Worm (Caenorhabditis elegans) whole organism, young adult: Measurements from ENCODE around the gene K09H11.15.

Experiments used
- D2030.7 ChIP-seq: fragments of 200-800 bp; sonication (Bioruptor generic); IDR thresholded peaks from 2 replicates; pipeline ENCODE4 v1.3.6; 2022; ENCODE audit warnings: missing genetic modification reagents, missing genetic modification characterization, missing compliant biosample characterization
- F23B12.7 ChIP-seq: sonication (generic microtip); optimal IDR thresholded peaks from 2 replicates; lab custom pipeline; 2017; ENCODE audit warnings: missing genetic modification characterization, mild to moderate bottlenecking, missing compliant biosample characterization, antibody characterized with exemption, moderate library complexity; ENCODE audit not compliant: insufficient read depth
- F39B2.1 ChIP-seq: fragments of 200-800 bp; sonication (Bioruptor generic); IDR thresholded peaks from 2 replicates; pipeline ENCODE4 v1.3.6; 2022; ENCODE audit warnings: missing genetic modification reagents, missing genetic modification characterization, missing compliant biosample characterization
- F49E8.2 ChIP-seq: sonication (generic microtip); optimal IDR thresholded peaks from 3 replicates; lab custom pipeline; 2017; ENCODE audit warnings: missing genetic modification characterization, mild to moderate bottlenecking, missing compliant biosample characterization, antibody characterized with exemption, moderate library complexity; ENCODE audit not compliant: insufficient read depth
- K11D2.4 ChIP-seq: fragments of 200-800 bp; sonication (Bioruptor generic); IDR thresholded peaks from 2 replicates; pipeline ENCODE4 v1.3.6; 2022; ENCODE audit warnings: missing genetic modification reagents, missing genetic modification characterization, missing compliant biosample characterization
- Y67H2A.10 ChIP-seq: fragments of 200-800 bp; sonication (Bioruptor generic); conservative IDR thresholded peaks from 2 replicates; pipeline ENCODE4 v1.3.6; 2022; ENCODE audit warnings: missing genetic modification reagents, missing genetic modification characterization, missing compliant biosample characterization
- Y79H2A.3 ChIP-seq: fragments of 200-800 bp; sonication (Bioruptor generic); conservative IDR thresholded peaks from 2 replicates; pipeline ENCODE4 v1.3.6; 2022; ENCODE audit warnings: missing genetic modification reagents, missing genetic modification characterization, missing compliant biosample characterization
- Y95B8A.8 ChIP-seq: fragments of 200-800 bp; sonication (Bioruptor generic); IDR thresholded peaks from 2 replicates; pipeline ENCODE4 v1.3.6; 2022; ENCODE audit warnings: missing genetic modification reagents, missing genetic modification characterization, missing compliant biosample characterization
- akir-1 ChIP-seq: fragments of 200-800 bp; sonication (Bioruptor generic); optimal IDR thresholded peaks from 2 replicates; lab custom pipeline; 2018; ENCODE audit warnings: mild to moderate bottlenecking, missing genetic modification characterization, moderate library complexity, missing compliant biosample characterization
- athp-1 ChIP-seq: sonication (generic microtip); optimal IDR thresholded peaks from 2 replicates; lab custom pipeline; 2017; ENCODE audit warnings: mild to moderate bottlenecking, missing genetic modification characterization, missing compliant biosample characterization
- bed-2 ChIP-seq: fragments of 200-800 bp; sonication (Bioruptor generic); IDR thresholded peaks from 2 replicates; pipeline ENCODE4 v1.3.6; 2022; ENCODE audit warnings: missing genetic modification reagents, missing genetic modification characterization, missing compliant biosample characterization
- ceh-79 ChIP-seq: sonication (generic microtip); optimal IDR thresholded peaks from 2 replicates; lab custom pipeline; 2017; ENCODE audit warnings: mild to moderate bottlenecking, missing genetic modification characterization, missing compliant biosample characterization
- ceh-91 ChIP-seq: fragments of 200-800 bp; sonication (Bioruptor generic); IDR thresholded peaks from 2 replicates; pipeline ENCODE4 v1.3.6; 2022; ENCODE audit warnings: missing genetic modification reagents, missing genetic modification characterization, missing compliant biosample characterization
- egl-18 ChIP-seq: fragments of 200-800 bp; sonication (Bioruptor generic); IDR thresholded peaks from 2 replicates; pipeline ENCODE4 v1.3.6; 2022; ENCODE audit warnings: missing genetic modification reagents, missing genetic modification characterization, missing compliant biosample characterization
- egl-44 ChIP-seq: fragments of 200-800 bp; sonication (Bioruptor generic); IDR thresholded peaks from 2 replicates; pipeline ENCODE4 v1.3.6; 2022; ENCODE audit warnings: missing genetic modification reagents, missing genetic modification characterization, missing compliant biosample characterization
- egrh-3 ChIP-seq: fragments of 200-800 bp; sonication (Bioruptor generic); IDR thresholded peaks from 2 replicates; pipeline ENCODE4 v1.3.6; 2022; ENCODE audit warnings: missing genetic modification reagents, missing genetic modification characterization, missing compliant biosample characterization
- ekl-4 ChIP-seq: fragments of 200-800 bp; sonication (Bioruptor generic); IDR thresholded peaks from 2 replicates; pipeline ENCODE4 v1.3.6; 2022; ENCODE audit warnings: missing genetic modification reagents, missing genetic modification characterization, missing compliant biosample characterization
- ets-4 ChIP-seq: fragments of 200-800 bp; sonication (Bioruptor generic); optimal IDR thresholded peaks from 2 replicates; lab custom pipeline; 2018; ENCODE audit warnings: mild to moderate bottlenecking, missing genetic modification characterization, missing compliant biosample characterization
- hlh-12 ChIP-seq: sonication (generic microtip); optimal IDR thresholded peaks from 2 replicates; lab custom pipeline; 2016; ENCODE audit warnings: missing genetic modification characterization, missing compliant biosample characterization
- hmg-1.2 ChIP-seq: fragments of 200-800 bp; sonication (Bioruptor generic); IDR thresholded peaks from 2 replicates; pipeline ENCODE4 v1.3.6; 2022; ENCODE audit warnings: missing genetic modification reagents, missing genetic modification characterization, missing compliant biosample characterization
- hrde-1 ChIP-seq: sonication (generic microtip); optimal IDR thresholded peaks from 2 replicates; lab custom pipeline; 2016; ENCODE audit warnings: missing genetic modification characterization, mild to moderate bottlenecking, missing compliant biosample characterization, moderate library complexity, missing genotype, missing genetic modification reagents, borderline replicate concordance
- lin-26 ChIP-seq: fragments of 200-800 bp; sonication (Bioruptor generic); IDR thresholded peaks from 2 replicates; pipeline ENCODE4 v1.3.6; 2022; ENCODE audit warnings: missing genetic modification reagents, missing genetic modification characterization, missing compliant biosample characterization
- lir-1 ChIP-seq: fragments of 200-800 bp; sonication (Bioruptor generic); conservative IDR thresholded peaks from 2 replicates; pipeline ENCODE4 v1.3.6; 2022; ENCODE audit warnings: missing genetic modification reagents, missing genetic modification characterization, missing compliant biosample characterization
- lsy-27 ChIP-seq: sonication (generic microtip); optimal IDR thresholded peaks from 2 replicates; lab custom pipeline; 2017; ENCODE audit warnings: missing genetic modification characterization, mild to moderate bottlenecking, missing compliant biosample characterization, antibody characterized with exemption, missing genotype, borderline replicate concordance; ENCODE audit not compliant: insufficient read depth
- madf-8 ChIP-seq: fragments of 200-800 bp; sonication (Bioruptor generic); conservative IDR thresholded peaks from 2 replicates; pipeline ENCODE4 v1.3.6; 2022; ENCODE audit warnings: missing genetic modification reagents, missing genetic modification characterization, missing compliant biosample characterization
- mcd-1 ChIP-seq: fragments of 200-800 bp; sonication (Bioruptor generic); IDR thresholded peaks from 2 replicates; pipeline ENCODE4 v1.3.6; 2022; ENCODE audit warnings: missing genetic modification reagents, missing genetic modification characterization, missing compliant biosample characterization
- nfya-1 ChIP-seq: sonication (generic microtip); optimal IDR thresholded peaks from 2 replicates; lab custom pipeline; 2017; ENCODE audit warnings: antibody characterized with exemption, missing compliant biosample characterization, missing genetic modification characterization, borderline replicate concordance; ENCODE audit not compliant: insufficient read depth
- nfya-2 ChIP-seq: fragments of 200-800 bp; sonication (Bioruptor generic); IDR thresholded peaks from 2 replicates; pipeline ENCODE4 v1.3.6; 2022; ENCODE audit warnings: missing genetic modification reagents, missing genetic modification characterization, missing compliant biosample characterization
- nfyb-1 ChIP-seq: fragments of 200-800 bp; sonication (Bioruptor generic); IDR thresholded peaks from 2 replicates; pipeline ENCODE4 v1.3.6; 2022; ENCODE audit warnings: missing genetic modification reagents, missing genetic modification characterization, missing compliant biosample characterization
- nhr-80 ChIP-seq: sonication (generic microtip); optimal IDR thresholded peaks from 2 replicates; lab custom pipeline; 2016; ENCODE audit warnings: missing genetic modification characterization, missing compliant biosample characterization
- nhr-90 ChIP-seq: sonication (generic microtip); optimal IDR thresholded peaks from 2 replicates; lab custom pipeline; 2016; ENCODE audit warnings: missing genotype, mild to moderate bottlenecking, missing genetic modification characterization, missing compliant biosample characterization
- pha-4 ChIP-seq: fragments of 150-350 bp; sonication (generic microtip); optimal IDR thresholded peaks from 2 replicates; lab custom pipeline; 2014; ENCODE audit warnings: missing biosample characterization, missing genetic modification reagents, missing genetic modification characterization
- repo-1 ChIP-seq: sonication (generic microtip); optimal IDR thresholded peaks from 2 replicates; lab custom pipeline; 2017; ENCODE audit warnings: mild to moderate bottlenecking, missing genetic modification characterization, missing compliant biosample characterization
- somi-1 ChIP-seq: fragments of 200-800 bp; sonication (Bioruptor generic); optimal IDR thresholded peaks from 2 replicates; lab custom pipeline; 2018; ENCODE audit warnings: mild to moderate bottlenecking, missing genetic modification characterization, missing compliant biosample characterization
- sptf-2 ChIP-seq: fragments of 200-800 bp; sonication (Bioruptor generic); optimal IDR thresholded peaks from 2 replicates; lab custom pipeline; 2018; ENCODE audit warnings: mild to moderate bottlenecking, missing genetic modification characterization, missing compliant biosample characterization
- tbp1 ChIP-seq: fragments of 200-800 bp; sonication (Bioruptor generic); optimal IDR thresholded peaks from 2 replicates; lab custom pipeline; 2018; ENCODE audit warnings: mild to moderate bottlenecking, missing genetic modification characterization, missing compliant biosample characterization
- zim-3 ChIP-seq: sonication (generic microtip); optimal IDR thresholded peaks from 2 replicates; lab custom pipeline; 2017; ENCODE audit warnings: mild to moderate bottlenecking, missing genetic modification characterization, moderate library complexity, missing compliant biosample characterization
- ztf-18 ChIP-seq: sonication (generic microtip); optimal IDR thresholded peaks from 2 replicates; lab custom pipeline; 2016; ENCODE audit warnings: missing genotype, mild to moderate bottlenecking, missing genetic modification characterization, missing compliant biosample characterization
- ztf-22 ChIP-seq: fragments of 200-800 bp; sonication (Bioruptor generic); optimal IDR thresholded peaks from 2 replicates; lab custom pipeline; 2018; ENCODE audit warnings: mild to moderate bottlenecking, missing genetic modification characterization, moderate library complexity, missing compliant biosample characterization
- ztf-26 ChIP-seq: sonication (generic microtip); optimal IDR thresholded peaks from 2 replicates; lab custom pipeline; 2017; ENCODE audit warnings: missing genetic modification characterization, missing compliant biosample characterization

Gene K09H11.15

DNA sequence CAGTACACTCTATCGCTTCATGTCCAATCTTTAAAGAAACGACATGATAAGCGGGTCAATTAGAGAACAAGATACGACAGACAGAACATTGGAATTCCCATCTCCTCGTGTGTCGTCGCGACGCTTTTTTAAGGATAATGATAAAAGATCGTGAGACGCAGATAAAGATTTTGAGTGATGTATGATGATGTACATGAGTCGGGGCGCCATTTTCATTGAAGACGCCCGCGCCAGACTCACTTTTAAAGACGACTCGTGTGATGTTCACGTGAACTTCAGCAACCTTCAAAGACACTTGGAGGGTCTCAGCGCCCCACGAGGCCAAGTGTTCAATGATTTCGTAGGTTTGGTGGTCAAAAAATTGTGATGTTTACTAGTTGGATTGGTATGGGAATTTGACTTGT is 37.6 kb upstream of the K09H11.15 start (continued):
- peak; percentile 56 for TF ChIP-seq ztf-26 (tag; lab: Kevin White, UChicago)
- TF ChIP-seq sptf-2: no peak
- no peak for TF ChIP-seq Y95B8A.8 (GFP tag; lab: Robert Waterston, UW)
- no peak for TF ChIP-seq D2030.7
- TF ChIP-seq ztf-18 (tag; lab: Kevin White, UChicago): no peak
- TF ChIP-seq nfya-1 (tag; lab: Kevin White, UChicago): no peak
- peak; percentile 65 for TF ChIP-seq nfyb-1 (GFP tag; lab: Robert Waterston, UW)
- TF ChIP-seq nfya-2: no peak
- TF ChIP-seq somi-1 (GFP tag; lab: Kevin White, UChicago): peak; percentile 89
- peak; percentile 77 for TF ChIP-seq nhr-80
- no peak for TF ChIP-seq repo-1 (tag; lab: Kevin White, UChicago)
- TF ChIP-seq pha-4 (tag; lab: Kevin White, UChicago): no peak
- no peak for TF ChIP-seq ceh-79
- no peak for TF ChIP-seq ceh-91 (GFP tag; lab: Robert Waterston, UW)
- TF ChIP-seq egl-44 (GFP tag; lab: Robert Waterston, UW): no peak
- TF ChIP-seq zim-3: no peak
- TF ChIP-seq mcd-1: peak; percentile 42
- TF ChIP-seq F39B2.1 (GFP tag; lab: Robert Waterston, UW): no peak
- TF ChIP-seq hrde-1 (tag; lab: Kevin White, UChicago): no peak
- peak; percentile 15 for TF ChIP-seq tbp1 (GFP tag; lab: Kevin White, UChicago)
- TF ChIP-seq athp-1 (tag; lab: Kevin White, UChicago): no peak
- no peak for TF ChIP-seq hlh-12 (tag; lab: Kevin White, UChicago)
- no peak; the same call in 1 of the 2 replicates for TF ChIP-seq K11D2.4 (GFP tag; lab: Robert Waterston, UW)
- no peak for TF ChIP-seq nhr-90 (tag; lab: Kevin White, UChicago)
- no peak for TF ChIP-seq bed-2 (GFP tag; lab: Robert Waterston, UW)
- TF ChIP-seq egrh-3 (GFP tag; lab: Robert Waterston, UW): no peak
- TF ChIP-seq madf-8: no peak
- no peak for TF ChIP-seq Y79H2A.3 (GFP tag; lab: Robert Waterston, UW)
- no peak; the same call in 1 of the 2 replicates for TF ChIP-seq hmg-1.2 (GFP tag; lab: Robert Waterston, UW)

DNA sequence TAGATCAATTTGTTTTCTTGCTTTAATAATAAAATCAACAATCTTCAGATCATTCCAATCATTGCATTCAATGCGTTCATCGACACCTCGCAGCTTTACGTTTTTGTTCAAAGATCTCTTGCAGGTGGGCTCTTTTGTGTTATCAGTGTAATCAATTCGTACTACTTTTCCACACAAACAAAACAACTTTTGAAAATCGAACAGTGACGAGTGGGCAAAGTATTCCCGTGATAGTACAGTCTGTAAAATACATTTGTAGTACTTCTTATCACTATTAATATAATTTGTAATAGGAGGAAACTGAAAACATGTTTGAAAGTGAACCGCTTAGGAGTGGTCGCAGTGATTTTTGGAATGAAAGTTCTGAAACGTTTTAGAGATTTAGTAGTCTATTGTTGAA is 34.4 kb upstream of the K09H11.15 start, which contains the start of gene pgph-2:
Gene pgph-2, plus strand, starts transcription at position 47 of the 400 bp plus-strand sequence.
- TF ChIP-seq ztf-22 (no peak), lsy-27 (tag; lab: Kevin White, UChicago) (no peak), repo-1 (tag; lab: Kevin White, UChicago) (no peak), madf-8 (no peak), lir-1 (no peak), egl-18 (GFP tag; lab: Robert Waterston, UW) (no peak), F49E8.2 (tag; lab: Kevin White, UChicago) (no peak), F23B12.7 (tag; lab: Kevin White, UChicago) (no peak), ets-4 (no peak), akir-1 (GFP tag; lab: Kevin White, UChicago) (no peak), ekl-4 (GFP tag; lab: Robert Waterston, UW) (no peak), ceh-79 (no peak), Y67H2A.10 (no peak), lin-26 (GFP tag; lab: Robert Waterston, UW) (no peak)
